Fruit fly (Drosophila melanogaster) whole organism, embryonic: ENCODE results near the gene Prx2.

Experiments
- B-H1 ChIP-seq: fragments of 200-800 bp; sonication (Bioruptor generic); IDR thresholded peaks from 3 replicates; pipeline ENCODE4 v1.3.6; 2022; ENCODE audit warnings: missing biosample characterization, missing genetic modification characterization
- Bteb2 ChIP-seq: fragments of 200-800 bp; sonication (Bioruptor generic); optimal IDR thresholded peaks from 2 replicates; lab custom pipeline; 2016; ENCODE audit warnings: missing biosample characterization, missing genetic modification characterization
- CG1024 ChIP-seq: fragments of 200-800 bp; sonication (Bioruptor generic); IDR thresholded peaks from 2 replicates; pipeline ENCODE4 v1.3.6; 2022; ENCODE audit warnings: missing biosample characterization, missing genetic modification characterization
- CG10431 ChIP-seq: fragments of 200-800 bp; sonication (Bioruptor generic); optimal IDR thresholded peaks from 3 replicates; lab custom pipeline; 2018; ENCODE audit warnings: missing biosample characterization, mild to moderate bottlenecking, missing genetic modification characterization
- CG13123 ChIP-seq: fragments of 200-800 bp; sonication (Bioruptor generic); optimal IDR thresholded peaks from 2 replicates; lab custom pipeline; 2016; ENCODE audit warnings: missing biosample characterization, missing genetic modification characterization
- CG13424 ChIP-seq: fragments of 200-800 bp; sonication (Bioruptor generic); optimal IDR thresholded peaks from 2 replicates; lab custom pipeline; 2019; ENCODE audit warnings: missing biosample characterization, mild to moderate bottlenecking, missing genetic modification characterization, moderate library complexity
- CG17186 ChIP-seq: fragments of 200-800 bp; sonication (Bioruptor generic); optimal IDR thresholded peaks from 3 replicates; lab custom pipeline; 2017; ENCODE audit warnings: missing biosample characterization, missing genetic modification reagents, missing genetic modification characterization
- CG17359 ChIP-seq: fragments of 200-800 bp; sonication (Bioruptor generic); optimal IDR thresholded peaks from 3 replicates; lab custom pipeline; 2018; ENCODE audit warnings: missing biosample characterization, mild to moderate bottlenecking, missing genetic modification characterization, moderate library complexity
- CG30020 ChIP-seq: fragments of 200-800 bp; optimal IDR thresholded peaks from 2 replicates; lab custom pipeline; 2019; ENCODE audit warnings: missing biosample characterization, mild to moderate bottlenecking, missing genetic modification characterization, moderate library complexity
- CG31388 ChIP-seq: fragments of 200-800 bp; sonication (Bioruptor generic); optimal IDR thresholded peaks from 2 replicates; lab custom pipeline; 2016; ENCODE audit warnings: missing biosample characterization, missing genetic modification characterization
- CG42726 ChIP-seq: fragments of 200-800 bp; sonication (Bioruptor generic); IDR thresholded peaks from 2 replicates; pipeline ENCODE4 v1.3.6; 2022; ENCODE audit warnings: missing biosample characterization, missing genetic modification characterization; ENCODE audit not compliant: partially characterized antibody
- CG4820 ChIP-seq: fragments of 200-800 bp; sonication (Bioruptor generic); optimal IDR thresholded peaks from 3 replicates; lab custom pipeline; 2016; ENCODE audit warnings: missing biosample characterization, missing genetic modification characterization
- CG6254 ChIP-seq: fragments of 200-800 bp; sonication (Bioruptor generic); optimal IDR thresholded peaks from 3 replicates; lab custom pipeline; 2017; ENCODE audit warnings: mild to moderate bottlenecking, missing biosample characterization, missing genetic modification reagents, missing genetic modification characterization
- CG7839 ChIP-seq: fragments of 200-800 bp; sonication (Bioruptor generic); optimal IDR thresholded peaks from 3 replicates; lab custom pipeline; 2018; ENCODE audit warnings: missing biosample characterization, mild to moderate bottlenecking, missing genetic modification characterization, moderate library complexity
- CG9797 ChIP-seq: fragments of 200-800 bp; sonication (Bioruptor generic); optimal IDR thresholded peaks from 3 replicates; lab custom pipeline; 2018; ENCODE audit warnings: missing biosample characterization, mild to moderate bottlenecking, missing genetic modification characterization
- CTCF ChIP-seq: fragments of 200-800 bp; sonication (Bioruptor generic); optimal IDR thresholded peaks from 2 replicates; lab custom pipeline; 2017; ENCODE audit warnings: missing biosample characterization, mild to moderate bottlenecking, missing genetic modification characterization, moderate library complexity
- D19A ChIP-seq: fragments of 200-800 bp; optimal IDR thresholded peaks from 3 replicates; lab custom pipeline; 2019; ENCODE audit warnings: missing biosample characterization, mild to moderate bottlenecking, missing genetic modification characterization, moderate library complexity
- Eip74EF ChIP-seq, 2 experiments: fragments of 200-800 bp in 1 of 2; fragments of >200 bp in 1 of 2; sonication (Bioruptor generic) in 1 of 2; optimal IDR thresholded peaks; 2 replicates each; lab custom pipeline; 2017 to 2019; ENCODE audit warnings: missing biosample characterization in 2 of 2, missing genetic modification characterization in 2 of 2, mild to moderate bottlenecking in 1 of 2, moderate library complexity in 1 of 2
- Hr51 ChIP-seq, 2 experiments: fragments of 200-800 bp; sonication (Bioruptor generic); optimal IDR thresholded peaks; 2 replicates in 1 of 2; 3 replicates in 1 of 2; lab custom pipeline; 2016 to 2018; ENCODE audit warnings: missing biosample characterization in 2 of 2, missing genetic modification characterization in 2 of 2, mild to moderate bottlenecking in 1 of 2, moderate library complexity in 1 of 2
- Hr78 ChIP-seq, 2 experiments: fragments of 200-800 bp in 1 of 2; fragments of >200 bp in 1 of 2; sonication (Bioruptor generic) in 1 of 2; optimal IDR thresholded peaks; 2 replicates each; lab custom pipeline; 2017 to 2019; ENCODE audit warnings: missing biosample characterization in 2 of 2, missing genetic modification characterization in 2 of 2, mild to moderate bottlenecking in 1 of 2, moderate library complexity in 1 of 2
- NC2β ChIP-seq: fragments of 200-800 bp; sonication (Bioruptor generic); optimal IDR thresholded peaks from 2 replicates; lab custom pipeline; 2016; ENCODE audit warnings: missing biosample characterization, missing genetic modification characterization
- Nf-YA ChIP-seq: fragments of 200-800 bp; sonication (Bioruptor generic); IDR thresholded peaks from 2 replicates; pipeline ENCODE4 v1.3.6; 2022; ENCODE audit warnings: missing biosample characterization, missing genetic modification characterization
- Pdp1 ChIP-seq, 2 experiments: fragments of 200-800 bp; sonication (Bioruptor generic); optimal IDR thresholded peaks; 3 replicates each; lab custom pipeline; 2016; ENCODE audit warnings: missing biosample characterization in 2 of 2, missing genetic modification characterization in 2 of 2, mild to moderate bottlenecking in 1 of 2, moderate library complexity in 1 of 2
- Ptx1 ChIP-seq: fragments of 200-800 bp; sonication (Bioruptor generic); IDR thresholded peaks from 2 replicates; pipeline ENCODE4 v1.3.6; 2022; ENCODE audit warnings: missing biosample characterization, missing genetic modification characterization
- Vsx1 ChIP-seq: fragments of 200-800 bp; sonication (Bioruptor generic); optimal IDR thresholded peaks from 2 replicates; lab custom pipeline; 2017; ENCODE audit warnings: missing biosample characterization, mild to moderate bottlenecking, missing genetic modification characterization, missing genetic modification reagents
- Xrp1 ChIP-seq: fragments of 200-800 bp; sonication (Bioruptor generic); IDR thresholded peaks from 2 replicates; pipeline ENCODE4 v1.3.6; 2022; ENCODE audit warnings: missing biosample characterization, missing genetic modification characterization
- amos ChIP-seq: fragments of 200-800 bp; sonication (Bioruptor generic); IDR thresholded peaks from 2 replicates; pipeline ENCODE4 v1.3.6; 2022; ENCODE audit warnings: missing biosample characterization, missing genetic modification characterization; ENCODE audit not compliant: partially characterized antibody
- ap ChIP-seq: fragments of 200-800 bp; sonication (Bioruptor generic); IDR thresholded peaks from 2 replicates; pipeline ENCODE4 v1.3.6; 2022; ENCODE audit warnings: missing biosample characterization, missing genetic modification characterization
- ase ChIP-seq: fragments of 200-800 bp; sonication (Bioruptor generic); IDR thresholded peaks from 3 replicates; pipeline ENCODE4 v1.3.6; 2022; ENCODE audit warnings: missing biosample characterization, missing genetic modification characterization
- bcd ChIP-seq: fragments of 200-800 bp; sonication (Bioruptor generic); optimal IDR thresholded peaks from 2 replicates; lab custom pipeline; 2017; ENCODE audit warnings: missing biosample characterization, mild to moderate bottlenecking, missing genetic modification characterization
- dmrt11E ChIP-seq: fragments of 200-800 bp; sonication (Bioruptor generic); optimal IDR thresholded peaks from 3 replicates; lab custom pipeline; 2018; ENCODE audit warnings: missing biosample characterization, mild to moderate bottlenecking, missing genetic modification characterization, moderate library complexity
- ewg ChIP-seq: fragments of 200-800 bp; sonication (Bioruptor generic); optimal IDR thresholded peaks from 3 replicates; lab custom pipeline; 2017; ENCODE audit warnings: mild to moderate bottlenecking, missing biosample characterization, missing genetic modification reagents, missing genetic modification characterization
- grn ChIP-seq: fragments of 200-800 bp; sonication (Bioruptor generic); optimal IDR thresholded peaks from 3 replicates; lab custom pipeline; 2017; ENCODE audit warnings: missing biosample characterization, missing genetic modification characterization
- klu ChIP-seq: fragments of 200-800 bp; sonication (Bioruptor generic); IDR thresholded peaks from 2 replicates; pipeline ENCODE4 v1.3.6; 2022; ENCODE audit warnings: missing biosample characterization, missing genetic modification characterization
- nau ChIP-seq: fragments of 200-800 bp; sonication (Bioruptor generic); optimal IDR thresholded peaks from 3 replicates; lab custom pipeline; 2017; ENCODE audit warnings: missing biosample characterization, mild to moderate bottlenecking, missing genetic modification characterization, missing genetic modification reagents
- nom ChIP-seq: fragments of 200-800 bp; sonication (Bioruptor generic); optimal IDR thresholded peaks from 2 replicates; lab custom pipeline; 2017; ENCODE audit warnings: missing biosample characterization, missing genetic modification characterization, mild to moderate bottlenecking, moderate library complexity, missing genetic modification reagents
- onecut ChIP-seq: fragments of 200-800 bp; sonication (Bioruptor generic); IDR thresholded peaks from 2 replicates; pipeline ENCODE4 v1.3.6; 2022; ENCODE audit warnings: missing biosample characterization, missing genetic modification characterization
- pan ChIP-seq, 4 experiments: fragments of >200 bp in 3 of 4; fragments of 200-800 bp in 1 of 4; sonication (Bioruptor generic) in 1 of 4; optimal IDR thresholded peaks in 3 of 4; IDR thresholded peaks in 1 of 4; 2 replicates each; pipeline versions ENCODE4 v1.3.6 to Lab custom; 2017 to 2022; ENCODE audit warnings: missing biosample characterization in 2 of 4, missing genetic modification characterization in 2 of 4, mixed read lengths in 1 of 4
- repo ChIP-seq: fragments of 200-800 bp; sonication (Bioruptor generic); optimal IDR thresholded peaks from 2 replicates; lab custom pipeline; 2016; ENCODE audit warnings: missing biosample characterization, missing genetic modification characterization
- sob ChIP-seq: fragments of 200-800 bp; sonication (Bioruptor generic); IDR thresholded peaks from 2 replicates; pipeline ENCODE4 v1.3.6; 2022; ENCODE audit warnings: missing biosample characterization, missing genetic modification characterization
- sr ChIP-seq: fragments of 200-800 bp; sonication (Bioruptor generic); IDR thresholded peaks from 3 replicates; pipeline ENCODE4 v1.3.6; 2022; ENCODE audit warnings: missing biosample characterization, missing genetic modification characterization
- ssp ChIP-seq: fragments of 200-800 bp; sonication (Bioruptor generic); IDR thresholded peaks from 2 replicates; pipeline ENCODE4 v1.3.6; 2022; ENCODE audit warnings: missing biosample characterization, missing genetic modification characterization
- stc ChIP-seq: fragments of 200-800 bp; sonication (Bioruptor generic); IDR thresholded peaks from 2 replicates; pipeline ENCODE4 v1.3.6; 2022; ENCODE audit warnings: missing biosample characterization, missing genetic modification characterization
- sug ChIP-seq: fragments of 200-800 bp; optimal IDR thresholded peaks from 2 replicates; lab custom pipeline; 2019; ENCODE audit warnings: missing biosample characterization, mild to moderate bottlenecking, missing genetic modification characterization, moderate library complexity
- unpg ChIP-seq: fragments of 200-800 bp; sonication (Bioruptor generic); optimal IDR thresholded peaks from 3 replicates; lab custom pipeline; 2018; ENCODE audit warnings: missing biosample characterization, mild to moderate bottlenecking, missing genetic modification characterization, moderate library complexity
- zfh1 ChIP-seq: fragments of 200-800 bp; sonication (Bioruptor generic); IDR thresholded peaks from 3 replicates; pipeline ENCODE4 v1.3.6; 2022; ENCODE audit warnings: missing biosample characterization, missing genetic modification characterization

Prx2 gene

dm6 chrX:13371704-13372049 is 42.1 kb downstream of the Prx2 start (continued):
- TF ChIP-seq sug (peak; percentile 65), CG30020 (tag; lab: Kevin White, UChicago) (no peak), unpg (GFP tag; lab: Kevin White, UChicago) (no peak), grn (GFP tag; lab: Kevin White, UChicago) (peak; percentile 2), CG10431 (GFP tag; lab: Kevin White, UChicago) (no peak), ewg (GFP tag; lab: Kevin White, UChicago) (no peak), CG17186 (GFP tag; lab: Kevin White, UChicago) (no peak), NC2β (GFP tag; lab: Kevin White, UChicago) (no peak), Bteb2 (GFP tag; lab: Kevin White, UChicago) (no peak), onecut (GFP tag; lab: Robert Waterston, UW) (no peak), Xrp1 (GFP tag; lab: Robert Waterston, UW) (no peak), klu (no peak), CG13424 (tag; lab: Kevin White, UChicago) (no peak), sr (no peak), Vsx1 (no peak), Hr78 (GFP tag; optimal IDR thresholded peaks at IDR 0.05; lab: Kevin White, UChicago) (no peak), D19A (tag; lab: Kevin White, UChicago) (no peak), CG17359 (no peak)

dm6 chrX:13372512-13372911 is 42.9 kb downstream of the Prx2 start:
- TF ChIP-seq zfh1 (GFP tag; lab: Robert Waterston, UW) (no peak), nom (GFP tag; lab: Kevin White, UChicago) (peak; percentile 35), sob (GFP tag; lab: Robert Waterston, UW) (no peak), sug (peak; percentile 4), repo (GFP tag; lab: Kevin White, UChicago) (no peak), CG42726 (GFP tag; lab: Robert Waterston, UW) (no peak), ssp (GFP tag; lab: Robert Waterston, UW) (no peak), Pdp1 (GFP tag; optimal IDR thresholded peaks at IDR 0.05; lab: Kevin White, UChicago) (peak in 1 of 2 experiments; percentile 67)

dm6 chrX:13373239-13374153 is 43.9 kb downstream of the Prx2 start:
- TF ChIP-seq Ptx1 (GFP tag; lab: Robert Waterston, UW) (peak; percentile 86), Eip74EF (GFP tag; optimal IDR thresholded peaks at IDR 0.05; lab: Kevin White, UChicago) (peak in 1 of 2 experiments; percentile 77), stc (peak; percentile 81), Hr51 (GFP tag; optimal IDR thresholded peaks at IDR 0.05; lab: Kevin White, UChicago) (peak; percentile 34 to 91), CG31388 (peak; percentile 27), B-H1 (GFP tag; lab: Robert Waterston, UW) (peak; percentile 75; the same call in 2 of the 3 replicates), ap (GFP tag; lab: Robert Waterston, UW) (peak; percentile 64), pan (optimal IDR thresholded peaks at IDR 0.05; lab: Kevin White, UChicago) (no peak), pan (GFP tag; optimal IDR thresholded peaks at IDR 0.05 in 1 of 2, IDR thresholded peaks at IDR 0.05 in 1 of 2) (peak in 1 of 2 experiments; percentile 90), CG7839 (tag; lab: Kevin White, UChicago) (peak; percentile 79), nau (GFP tag; lab: Kevin White, UChicago) (peak; percentile 77), CG4820 (GFP tag; lab: Kevin White, UChicago) (peak; percentile 73), CG13123 (GFP tag; lab: Kevin White, UChicago) (peak; percentile 70), CG9797 (no peak), CG1024 (GFP tag; lab: Robert Waterston, UW) (peak; percentile 61; the same call in 1 of the 2 replicates), amos (GFP tag; lab: Robert Waterston, UW) (no peak), ase (GFP tag; lab: Robert Waterston, UW) (peak; percentile 65; the same call in 1 of the 3 replicates), CTCF (GFP tag; lab: Kevin White, UChicago) (peak; percentile 35), bcd (GFP tag; lab: Kevin White, UChicago) (peak; percentile 74), dmrt11E (tag; lab: Kevin White, UChicago) (peak; percentile 93), CG6254 (GFP tag; lab: Kevin White, UChicago) (peak; percentile 84), Nf-YA (GFP tag; lab: Robert Waterston, UW) (0 out of 2 replicates have a peak, but pooled peaks have one; percentile 41)
